Worm (Caenorhabditis elegans) whole organism, mixed stage, embryonic: ENCODE measurements around the gene lact-6.

Source experiments
- bed-3 ChIP-seq: fragments of 200-800 bp; sonication (Bioruptor generic); optimal IDR thresholded peaks from 3 replicates; lab custom pipeline; 2018; ENCODE audit warnings: mild to moderate bottlenecking, missing genetic modification characterization, moderate library complexity, missing compliant biosample characterization
- lin-13 ChIP-seq: fragments of 150-350 bp; optimal IDR thresholded peaks from 2 replicates; lab custom pipeline; 2014; ENCODE audit warnings: missing biosample characterization, missing genetic modification characterization
- nhr-12 ChIP-seq: fragments of 150-350 bp; optimal IDR thresholded peaks from 2 replicates; lab custom pipeline; 2014; ENCODE audit warnings: missing biosample characterization, missing genetic modification characterization
- nhr-76 ChIP-seq: sonication (generic microtip); optimal IDR thresholded peaks from 2 replicates; lab custom pipeline; 2017; ENCODE audit warnings: missing biosample characterization, missing genetic modification characterization
- pha-4 ChIP-seq: fragments of 150-350 bp; optimal IDR thresholded peaks from 2 replicates; lab custom pipeline; 2018; ENCODE audit warnings: missing biosample characterization, missing genetic modification reagents, missing genetic modification characterization
- tbx-8 ChIP-seq: fragments of 200-800 bp; sonication (Bioruptor generic); optimal IDR thresholded peaks from 2 replicates; lab custom pipeline; 2018; ENCODE audit warnings: mild to moderate bottlenecking, missing genetic modification characterization, moderate library complexity, missing compliant biosample characterization
- unc-120 ChIP-seq: sonication (generic microtip); optimal IDR thresholded peaks from 2 replicates; lab custom pipeline; 2017; ENCODE audit warnings: missing genetic modification characterization, missing compliant biosample characterization; ENCODE audit not compliant: poor library complexity, severe bottlenecking
- unc-62 ChIP-seq: fragments of 150-350 bp; optimal IDR thresholded peaks from 2 replicates; lab custom pipeline; 2014; ENCODE audit warnings: missing biosample characterization, missing genetic modification reagents, missing genetic modification characterization

ce11 chrIV:17383046-17383445 is 48.1 kb downstream of the lact-6 start, which contains the start of gene C30H6.12:
- TF ChIP-seq nhr-76 (tag; lab: Kevin White, UChicago) (no peak), lin-13 (tag; lab: Kevin White, UChicago) (no peak), tbx-8 (no peak), pha-4 (tag; lab: Kevin White, UChicago) (no peak), nhr-12 (no peak), unc-120 (tag; lab: Kevin White, UChicago) (no peak), unc-62 (no peak), bed-3 (GFP tag; lab: Kevin White, UChicago) (no peak)
